Worm (Caenorhabditis elegans): ENCODE results near the gene gly-8.

DNA sequence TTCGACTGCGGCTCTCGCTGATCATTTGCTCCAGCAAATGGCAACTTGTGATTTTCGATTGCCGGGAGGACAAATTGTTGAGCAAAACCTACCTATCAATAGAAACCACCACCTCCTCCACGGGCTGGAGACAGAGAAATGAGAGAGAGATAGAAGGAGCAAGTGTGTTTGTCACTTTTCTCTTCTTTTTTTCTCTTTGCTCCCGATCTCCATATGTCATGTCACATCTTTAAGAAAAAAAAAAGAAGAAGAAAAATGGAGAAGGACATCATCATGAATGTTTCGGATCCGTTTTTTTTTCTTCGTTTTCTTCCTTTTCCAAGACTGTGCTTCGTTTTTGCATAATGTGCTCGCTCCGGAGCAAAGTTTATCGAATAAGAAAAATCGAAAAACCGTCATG lies 35.7 kb downstream of the gly-8 start:
- TF ChIP-seq pha-2 (tag; optimal IDR thresholded peaks at IDR 0.05), result no peak
- TF ChIP-seq sox-4 (tag; optimal IDR thresholded peaks at IDR 0.05), result no peak

Data from whole organism, late embryonic.